Fruit fly (Drosophila melanogaster) whole organism, embryonic: ENCODE measurements around the gene CG31687.

ENCODE experiments used
- Adf1 ChIP-seq: fragments of 200-800 bp; sonication (Bioruptor generic); IDR thresholded peaks from 2 replicates; pipeline ENCODE4 v1.3.6; 2022; ENCODE audit warnings: missing biosample characterization, missing genetic modification characterization
- Atf-2 ChIP-seq: fragments of 200-800 bp; sonication (Bioruptor generic); optimal IDR thresholded peaks from 2 replicates; lab custom pipeline; 2016; ENCODE audit warnings: missing biosample characterization, missing genetic modification characterization
- Bdp1 ChIP-seq: fragments of 200-800 bp; sonication (Bioruptor generic); optimal IDR thresholded peaks from 3 replicates; lab custom pipeline; 2016; ENCODE audit warnings: missing biosample characterization, missing genetic modification characterization
- CG10267 ChIP-seq: fragments of 200-800 bp; sonication (Bioruptor generic); optimal IDR thresholded peaks from 2 replicates; lab custom pipeline; 2018; ENCODE audit warnings: missing biosample characterization, mild to moderate bottlenecking, missing genetic modification characterization, moderate library complexity
- CG12236 ChIP-seq: fragments of 200-800 bp; sonication (Bioruptor generic); optimal IDR thresholded peaks from 2 replicates; lab custom pipeline; 2016; ENCODE audit warnings: missing biosample characterization, missing genetic modification characterization
- CG12769 ChIP-seq: fragments of 200-800 bp; sonication (Bioruptor generic); optimal IDR thresholded peaks from 2 replicates; lab custom pipeline; 2019; ENCODE audit warnings: missing biosample characterization, mild to moderate bottlenecking, missing genetic modification characterization, moderate library complexity
- CG14667 ChIP-seq: fragments of 200-800 bp; sonication (Bioruptor generic); IDR thresholded peaks from 2 replicates; pipeline ENCODE4 v1.3.6; 2022; ENCODE audit warnings: missing biosample characterization, missing genetic modification characterization
- CG14710 ChIP-seq: fragments of 200-800 bp; sonication (Bioruptor generic); optimal IDR thresholded peaks from 3 replicates; lab custom pipeline; 2019; ENCODE audit warnings: missing biosample characterization, mild to moderate bottlenecking, missing genetic modification characterization, moderate library complexity
- CG14965 ChIP-seq: fragments of 200-800 bp; sonication (Bioruptor generic); optimal IDR thresholded peaks from 2 replicates; lab custom pipeline; 2016; ENCODE audit warnings: missing biosample characterization, missing genetic modification characterization, borderline replicate concordance
- CG1529 ChIP-seq: fragments of 200-800 bp; sonication (Bioruptor generic); optimal IDR thresholded peaks from 3 replicates; lab custom pipeline; 2018; ENCODE audit warnings: missing biosample characterization, missing genetic modification characterization
- CG17328 ChIP-seq: fragments of 200-800 bp; sonication (Bioruptor generic); IDR thresholded peaks from 2 replicates; pipeline ENCODE4 v1.3.6; 2022; ENCODE audit warnings: missing biosample characterization, missing genetic modification characterization
- CG17359 ChIP-seq: fragments of 200-800 bp; sonication (Bioruptor generic); optimal IDR thresholded peaks from 3 replicates; lab custom pipeline; 2018; ENCODE audit warnings: missing biosample characterization, mild to moderate bottlenecking, missing genetic modification characterization, moderate library complexity
- CG18262 ChIP-seq: fragments of 200-800 bp; optimal IDR thresholded peaks from 3 replicates; lab custom pipeline; 2019; ENCODE audit warnings: missing biosample characterization, mild to moderate bottlenecking, missing genetic modification characterization, moderate library complexity
- CG18764 ChIP-seq: fragments of 200-800 bp; sonication (Bioruptor generic); optimal IDR thresholded peaks from 3 replicates; lab custom pipeline; 2016; ENCODE audit warnings: missing biosample characterization, missing genetic modification characterization
- CG30403 ChIP-seq: fragments of 200-800 bp; sonication (Bioruptor generic); optimal IDR thresholded peaks from 3 replicates; lab custom pipeline; 2016; ENCODE audit warnings: missing biosample characterization, missing genetic modification characterization
- CG34376 ChIP-seq: fragments of 200-800 bp; sonication (Bioruptor generic); optimal IDR thresholded peaks from 2 replicates; lab custom pipeline; 2018; ENCODE audit warnings: missing biosample characterization, mild to moderate bottlenecking, missing genetic modification characterization
- CG4820 ChIP-seq: fragments of 200-800 bp; sonication (Bioruptor generic); optimal IDR thresholded peaks from 3 replicates; lab custom pipeline; 2016; ENCODE audit warnings: missing biosample characterization, missing genetic modification characterization
- CG8924 ChIP-seq: fragments of 200-800 bp; optimal IDR thresholded peaks from 3 replicates; lab custom pipeline; 2019; ENCODE audit warnings: missing biosample characterization, mild to moderate bottlenecking, missing genetic modification characterization, moderate library complexity
- CkIIα-i1 ChIP-seq: fragments of 200-800 bp; sonication (Bioruptor generic); IDR thresholded peaks from 2 replicates; pipeline ENCODE4 v1.3.6; 2022; ENCODE audit warnings: missing biosample characterization, missing genetic modification characterization
- Drgx ChIP-seq: fragments of 200-800 bp; sonication (Bioruptor generic); IDR thresholded peaks from 2 replicates; pipeline ENCODE4 v1.3.6; 2022; ENCODE audit warnings: missing biosample characterization, missing genetic modification characterization
- E2f1 ChIP-seq: fragments of 200-800 bp; sonication (Bioruptor generic); IDR thresholded peaks from 2 replicates; pipeline ENCODE4 v1.3.6; 2022; ENCODE audit warnings: missing biosample characterization, missing genetic modification characterization
- E2f2 ChIP-seq: fragments of 200-800 bp; sonication (Bioruptor generic); IDR thresholded peaks from 2 replicates; pipeline ENCODE4 v1.3.6; 2022; ENCODE audit warnings: missing biosample characterization, missing genetic modification characterization
- Fer2 ChIP-seq: fragments of 200-800 bp; sonication (Bioruptor generic); optimal IDR thresholded peaks from 2 replicates; lab custom pipeline; 2018; ENCODE audit warnings: missing biosample characterization, mild to moderate bottlenecking, missing genetic modification characterization, moderate library complexity
- Gsc ChIP-seq: fragments of 200-800 bp; sonication (Bioruptor generic); IDR thresholded peaks from 2 replicates; pipeline ENCODE4 v1.3.6; 2022; ENCODE audit warnings: missing biosample characterization, missing genetic modification characterization
- H15 ChIP-seq: fragments of 200-800 bp; sonication (Bioruptor generic); IDR thresholded peaks from 3 replicates; pipeline ENCODE4 v1.3.6; 2022; ENCODE audit warnings: missing biosample characterization, missing genetic modification characterization
- HHEX ChIP-seq: fragments of 200-800 bp; sonication (Bioruptor generic); optimal IDR thresholded peaks from 3 replicates; lab custom pipeline; 2017; ENCODE audit warnings: missing biosample characterization, mild to moderate bottlenecking, missing genetic modification characterization, missing genetic modification reagents
- HLH54F ChIP-seq: fragments of 200-800 bp; sonication (Bioruptor generic); optimal IDR thresholded peaks from 3 replicates; lab custom pipeline; 2016; ENCODE audit warnings: missing biosample characterization, missing genetic modification characterization
- Meics ChIP-seq: fragments of 200-800 bp; sonication (Bioruptor generic); optimal IDR thresholded peaks from 2 replicates; lab custom pipeline; 2017; ENCODE audit warnings: missing biosample characterization, mild to moderate bottlenecking, missing genetic modification characterization
- Oli ChIP-seq: fragments of 200-800 bp; sonication (Bioruptor generic); optimal IDR thresholded peaks from 2 replicates; lab custom pipeline; 2018; ENCODE audit warnings: missing biosample characterization, mild to moderate bottlenecking, missing genetic modification characterization, moderate library complexity
- Sox102F ChIP-seq: fragments of 200-800 bp; sonication (Bioruptor generic); optimal IDR thresholded peaks from 2 replicates; lab custom pipeline; 2018; ENCODE audit warnings: missing biosample characterization, mild to moderate bottlenecking, missing genetic modification characterization, moderate library complexity
- ab ChIP-seq: fragments of 200-800 bp; sonication (Bioruptor generic); optimal IDR thresholded peaks from 2 replicates; lab custom pipeline; 2016; ENCODE audit warnings: missing biosample characterization, missing genetic modification characterization
- aop ChIP-seq: fragments of 200-800 bp; sonication (Bioruptor generic); IDR thresholded peaks from 2 replicates; pipeline ENCODE4 v1.3.6; 2022; ENCODE audit warnings: missing biosample characterization, missing genetic modification characterization
- disco-r ChIP-seq: fragments of 200-800 bp; sonication (Bioruptor generic); optimal IDR thresholded peaks from 2 replicates; lab custom pipeline; 2016; ENCODE audit warnings: missing biosample characterization, missing genetic modification characterization
- dmrt99B ChIP-seq: fragments of 200-800 bp; sonication (Bioruptor generic); optimal IDR thresholded peaks from 2 replicates; lab custom pipeline; 2018; ENCODE audit warnings: missing biosample characterization, mild to moderate bottlenecking, missing genetic modification characterization, moderate library complexity
- dpn ChIP-seq, 2 experiments: fragments of 200-800 bp; sonication (Bioruptor generic); optimal IDR thresholded peaks; 3 replicates each; lab custom pipeline; 2016; ENCODE audit warnings: missing biosample characterization in 2 of 2, missing genetic modification characterization in 2 of 2
- fu2 ChIP-seq: fragments of 200-800 bp; sonication (Bioruptor generic); optimal IDR thresholded peaks from 2 replicates; lab custom pipeline; 2016; ENCODE audit warnings: missing biosample characterization, missing genetic modification characterization
- gcm ChIP-seq: fragments of 200-800 bp; sonication (Bioruptor generic); optimal IDR thresholded peaks from 2 replicates; lab custom pipeline; 2019; ENCODE audit warnings: missing biosample characterization, mild to moderate bottlenecking, missing genetic modification characterization, moderate library complexity
- jing ChIP-seq: fragments of 200-800 bp; sonication (Bioruptor generic); optimal IDR thresholded peaks from 2 replicates; lab custom pipeline; 2018; ENCODE audit warnings: missing biosample characterization, mild to moderate bottlenecking, missing genetic modification characterization
- lab ChIP-seq: fragments of 200-800 bp; sonication (Bioruptor generic); optimal IDR thresholded peaks from 3 replicates; lab custom pipeline; 2017; ENCODE audit warnings: missing biosample characterization, missing genetic modification characterization, mild to moderate bottlenecking, moderate library complexity, missing genetic modification reagents
- lov ChIP-seq, 2 experiments: fragments of 200-800 bp in 1 of 2; fragments of >200 bp in 1 of 2; sonication (Bioruptor generic) in 1 of 2; IDR thresholded peaks in 1 of 2; optimal IDR thresholded peaks in 1 of 2; 2 replicates in 1 of 2; 3 replicates in 1 of 2; pipeline versions ENCODE4 v1.3.6 to Lab custom; 2017 to 2022; ENCODE audit warnings: missing biosample characterization in 1 of 2, missing genetic modification characterization in 1 of 2
- pho ChIP-seq: fragments of 200-800 bp; sonication (Bioruptor generic); optimal IDR thresholded peaks from 2 replicates; lab custom pipeline; 2016; ENCODE audit warnings: missing biosample characterization, missing genetic modification characterization
- phol ChIP-seq: fragments of 200-800 bp; sonication (Bioruptor generic); optimal IDR thresholded peaks from 3 replicates; lab custom pipeline; 2018; ENCODE audit warnings: missing biosample characterization, mild to moderate bottlenecking, missing genetic modification characterization, moderate library complexity
- pita ChIP-seq: fragments of 200-800 bp; sonication (Bioruptor generic); optimal IDR thresholded peaks from 2 replicates; lab custom pipeline; 2017; ENCODE audit warnings: missing biosample characterization, mild to moderate bottlenecking, missing genetic modification characterization
- pzg ChIP-seq: fragments of 200-800 bp; sonication (Bioruptor generic); optimal IDR thresholded peaks from 3 replicates; lab custom pipeline; 2018; ENCODE audit warnings: missing biosample characterization, mild to moderate bottlenecking, missing genetic modification characterization, moderate library complexity
- ro ChIP-seq: fragments of 200-800 bp; sonication (Bioruptor generic); IDR thresholded peaks from 2 replicates; pipeline ENCODE4 v1.3.6; 2022; ENCODE audit warnings: missing biosample characterization, missing genetic modification characterization
- slou ChIP-seq: fragments of 200-800 bp; sonication (Bioruptor generic); optimal IDR thresholded peaks from 3 replicates; lab custom pipeline; 2016; ENCODE audit warnings: missing biosample characterization, missing genetic modification characterization
- sug ChIP-seq: fragments of 200-800 bp; optimal IDR thresholded peaks from 2 replicates; lab custom pipeline; 2019; ENCODE audit warnings: missing biosample characterization, mild to moderate bottlenecking, missing genetic modification characterization, moderate library complexity
- tap ChIP-seq: fragments of 200-800 bp; optimal IDR thresholded peaks from 3 replicates; lab custom pipeline; 2019; ENCODE audit warnings: missing biosample characterization, mild to moderate bottlenecking, missing genetic modification characterization, moderate library complexity
- tll ChIP-seq, 2 experiments: fragments of 200-800 bp in 1 of 2; fragments of >200 bp in 1 of 2; sonication (Bioruptor generic) in 1 of 2; optimal IDR thresholded peaks; 2 replicates each; lab custom pipeline; 2017 to 2019; ENCODE audit warnings: missing biosample characterization in 2 of 2, missing genetic modification characterization in 2 of 2, mild to moderate bottlenecking in 1 of 2, moderate library complexity in 1 of 2
- tna ChIP-seq: fragments of 200-800 bp; sonication (Bioruptor generic); IDR thresholded peaks from 2 replicates; pipeline ENCODE4 v1.3.6; 2022; ENCODE audit warnings: missing biosample characterization, missing genetic modification characterization; ENCODE audit not compliant: partially characterized antibody

CG31687 gene

DNA sequence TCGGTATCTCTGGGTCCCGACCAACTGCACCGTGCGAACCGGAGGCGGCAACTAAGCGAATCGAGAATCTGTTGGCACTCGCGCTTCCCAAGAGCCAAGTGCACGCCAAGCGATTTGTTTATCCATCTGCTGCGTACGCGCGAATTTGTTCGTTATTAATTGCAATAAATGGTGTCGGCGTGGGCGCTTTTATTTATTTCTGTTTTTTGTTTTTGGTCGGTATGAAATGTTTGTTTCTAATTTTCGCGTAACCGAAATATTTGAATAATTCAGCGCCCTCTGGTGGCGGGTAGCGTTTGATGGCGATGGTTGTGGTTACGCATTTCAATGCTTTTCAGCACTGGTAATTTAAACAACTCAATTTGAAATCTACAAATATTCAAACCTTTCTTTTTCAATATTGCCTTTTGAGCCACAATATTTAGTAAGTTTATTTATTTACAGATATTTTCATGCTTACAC, 35.2 kb upstream of the CG31687 start, which contains the start of gene CG10947 (continued):
- TF ChIP-seq CG14667 (no peak), Oli (peak; percentile 40), Fer2 (tag; lab: Kevin White, UChicago) (peak; percentile 21), H15 (0 out of 3 replicates have a peak, but pooled peaks have one; percentile 36), CG10267 (tag; lab: Kevin White, UChicago) (peak; percentile 81), Meics (GFP tag; lab: Kevin White, UChicago) (peak; percentile 67), CG8924 (tag; lab: Kevin White, UChicago) (peak; percentile 1), CG14710 (tag; lab: Kevin White, UChicago) (peak; percentile 28), sug (tag; lab: Kevin White, UChicago) (peak; percentile 44), CG18764 (peak; percentile 51), CG12769 (no peak), Drgx (GFP tag; lab: Robert Waterston, UW) (no peak), lov (optimal IDR thresholded peaks at IDR 0.05; lab: Kevin White, UChicago) (no peak), lov (GFP tag; IDR thresholded peaks at IDR 0.05; lab: Robert Waterston, UW) (peak; percentile 70; the same call in 1 of the 3 replicates), Gsc (GFP tag; lab: Robert Waterston, UW) (no peak), slou (no peak), CG34376 (GFP tag; lab: Kevin White, UChicago) (peak; percentile 7), CG18262 (tag; lab: Kevin White, UChicago) (peak; percentile 20), CkIIα-i1 (GFP tag; lab: Robert Waterston, UW) (no peak), phol (peak; percentile 41), tna (GFP tag; lab: Robert Waterston, UW) (no peak), Bdp1 (GFP tag; lab: Kevin White, UChicago) (peak; percentile 28), Sox102F (GFP tag; lab: Kevin White, UChicago) (peak; percentile 66), CG17328 (GFP tag; lab: Robert Waterston, UW) (peak; percentile 55; the same call in 1 of the 2 replicates), lab (GFP tag; lab: Kevin White, UChicago) (peak; percentile 71), CG12236 (peak; percentile 53), E2f1 (GFP tag; lab: Robert Waterston, UW) (no peak), tap (peak; percentile 0), jing (no peak), CG4820 (GFP tag; lab: Kevin White, UChicago) (peak; percentile 56), CG14965 (GFP tag; lab: Kevin White, UChicago) (peak; percentile 99), Adf1 (GFP tag; lab: Robert Waterston, UW) (no peak), CG30403 (GFP tag; lab: Kevin White, UChicago) (peak; percentile 67), gcm (GFP tag; lab: Kevin White, UChicago) (no peak), dpn (GFP tag; optimal IDR thresholded peaks at IDR 0.05; lab: Kevin White, UChicago) (peak; percentile 75 to 84), HLH54F (peak; percentile 59), pzg (peak; percentile 44), pho (GFP tag; lab: Kevin White, UChicago) (peak; percentile 64), aop (GFP tag; lab: Robert Waterston, UW) (no peak), CG17359 (peak; percentile 53), E2f2 (GFP tag; lab: Robert Waterston, UW) (peak; percentile 95), ab (no peak), ro (GFP tag; lab: Robert Waterston, UW) (no peak), pita (GFP tag; lab: Kevin White, UChicago) (no peak), CG1529 (GFP tag; lab: Kevin White, UChicago) (peak; percentile 39), disco-r (GFP tag; lab: Kevin White, UChicago) (peak; percentile 21), dmrt99B (tag; lab: Kevin White, UChicago) (peak; percentile 39), HHEX (GFP tag; lab: Kevin White, UChicago) (peak; percentile 51), Atf-2 (GFP tag; lab: Kevin White, UChicago) (peak; percentile 36), fu2 (GFP tag; lab: Kevin White, UChicago) (peak; percentile 43), tll (GFP tag; optimal IDR thresholded peaks at IDR 0.05; lab: Kevin White, UChicago) (no peak)
